Worm (Caenorhabditis elegans): ENCODE data around the gene srj-53.

srj-53 gene

ce11 chrV:726573-727483 lies 32.3 kb upstream of the srj-53 start (continued):
- TF ChIP-seq lsy-27 (tag; optimal IDR thresholded peaks at IDR 0.05; ENCODE audit: borderline replicate concordance, insufficient read depth) (no peak), lin-35 (GFP tag; optimal IDR thresholded peaks at IDR 0.05) (no peak), nfya-2 (GFP tag; IDR thresholded peaks at IDR 0.05) (no peak), B0261.1 (tag; optimal IDR thresholded peaks at IDR 0.05) (no peak), unc-130 (GFP tag; optimal IDR thresholded peaks at IDR 0.05) (no peak), unc-62 (GFP tag; optimal IDR thresholded peaks at IDR 0.05) (no peak), ceh-100 (GFP tag; IDR thresholded peaks at IDR 0.05) (no peak), nhr-80 (tag; optimal IDR thresholded peaks at IDR 0.05) (peak; percentile 29), nfya-1 (tag; optimal IDR thresholded peaks at IDR 0.05; ENCODE audit: borderline replicate concordance, insufficient read depth) (no peak), hsf-1 (GFP tag; IDR thresholded peaks at IDR 0.05) (no peak), pbrm-1 (GFP tag; IDR thresholded peaks at IDR 0.05) (no peak), ccch-3 (GFP tag; optimal IDR thresholded peaks at IDR 0.05) (no peak), D2030.7 (GFP tag; IDR thresholded peaks at IDR 0.05) (no peak), lir-1 (GFP tag; conservative IDR thresholded peaks at IDR 0.05) (no peak), mxl-1 (tag; optimal IDR thresholded peaks at IDR 0.05) (no peak), ztf-26 (tag; optimal IDR thresholded peaks at IDR 0.05) (no peak), die-1 (tag; optimal IDR thresholded peaks at IDR 0.05) (no peak), ZK185.1 (tag; optimal IDR thresholded peaks at IDR 0.05; ENCODE audit: poor library complexity, severe bottlenecking) (no peak), snpc-1.3 (tag; optimal IDR thresholded peaks at IDR 0.05; ENCODE audit: insufficient read depth) (no peak), K12H6.12 (tag; optimal IDR thresholded peaks at IDR 0.05) (peak; percentile 1), bed-2 (GFP tag; IDR thresholded peaks at IDR 0.05) (no peak), egrh-3 (GFP tag; IDR thresholded peaks at IDR 0.05) (no peak), nhr-90 (tag; optimal IDR thresholded peaks at IDR 0.05) (no peak), madf-6 (GFP tag; IDR thresholded peaks at IDR 0.05) (no peak), Y56A3A.18 (GFP tag; IDR thresholded peaks at IDR 0.05) (peak; percentile 41; the same call in 1 of the 2 replicates), mcd-1 (GFP tag; IDR thresholded peaks at IDR 0.05) (no peak), ztf-28 (GFP tag; IDR thresholded peaks at IDR 0.05) (0 out of 2 replicates have a peak, but pooled peaks have one; percentile 10), ama-1 (optimal IDR thresholded peaks at IDR 0.05) (peak; percentile 38), ama-1 (GFP tag; optimal IDR thresholded peaks at IDR 0.05) (no peak), lag-1 (GFP tag; IDR thresholded peaks at IDR 0.05) (no peak), ztf-22 (GFP tag; optimal IDR thresholded peaks at IDR 0.05) (no peak), snpc-4 (GFP tag; optimal IDR thresholded peaks at IDR 0.05) (no peak), snpc-4 (tag; optimal IDR thresholded peaks at IDR 0.05) (no peak), mel-28 (tag; optimal IDR thresholded peaks at IDR 0.05; ENCODE audit: borderline replicate concordance) (no peak), K11D2.4 (GFP tag; IDR thresholded peaks at IDR 0.05) (peak; percentile 32; the same call in 1 of the 2 replicates), nfyb-1 (GFP tag; IDR thresholded peaks at IDR 0.05) (peak; percentile 10; the same call in 1 of the 2 replicates), T26A5.8 (tag; optimal IDR thresholded peaks at IDR 0.05) (no peak), rcor-1 (GFP tag; IDR thresholded peaks at IDR 0.05) (no peak), B0019.2 (GFP tag; conservative IDR thresholded peaks at IDR 0.05) (no peak), ceh-58 (GFP tag; IDR thresholded peaks at IDR 0.05) (no peak), somi-1 (GFP tag; optimal IDR thresholded peaks at IDR 0.05) (no peak), fkh-3 (tag; optimal IDR thresholded peaks at IDR 0.05) (no peak), xnd-1 (tag; optimal IDR thresholded peaks at IDR 0.05) (no peak)
